Worm (Caenorhabditis elegans) whole organism, L3 larva: ENCODE measurements around the gene sas-5.

ENCODE experiments used
- ceh-82 ChIP-seq: fragments of 150-350 bp; optimal IDR thresholded peaks from 2 replicates; lab custom pipeline; 2014; ENCODE audit warnings: missing biosample characterization, missing genetic modification characterization
- fkh-10 ChIP-seq: sonication (generic microtip); optimal IDR thresholded peaks from 2 replicates; lab custom pipeline; 2017; ENCODE audit warnings: missing biosample characterization, missing genetic modification reagents, missing genetic modification characterization

ce11 chrV:11653095-11653494 lies 42.6 kb downstream of the sas-5 start:
- no peak for TF ChIP-seq ceh-82 (tag; lab: Kevin White, UChicago)
- TF ChIP-seq fkh-10 (GFP tag; lab: Kevin White, UChicago): no peak
